Fruit fly (Drosophila melanogaster): ENCODE measurements around the gene CG10859.

Gene CG10859

dm6 chr2L:13396084-13396483 is 2.4 kb downstream of the CG10859 start, which contains the start of gene CG16957:
TSS of gene CG16957 (minus strand) at chr2L:13396184.
- TF ChIP-seq CG8478 (optimal IDR thresholded peaks at IDR 0.05) (no peak), EcR (GFP tag; optimal IDR thresholded peaks at IDR 0.05) (no peak), usp (GFP tag; optimal IDR thresholded peaks at IDR 0.05) (no peak), Dll (optimal IDR thresholded peaks at IDR 0.05) (no peak), psq (optimal IDR thresholded peaks at IDR 0.05) (no peak), pan (optimal IDR thresholded peaks at IDR 0.05) (no peak)

dm6 chr2L:13394903-13395302 is 3.6 kb downstream of the CG10859 start, which contains the start of gene RpL24:
TSS of gene RpL24 (minus strand) at chr2L:13395131.
- no peak for TF ChIP-seq EcR (GFP tag; optimal IDR thresholded peaks at IDR 0.05)
- no peak for TF ChIP-seq usp (GFP tag; optimal IDR thresholded peaks at IDR 0.05)
- no peak for TF ChIP-seq Dll (optimal IDR thresholded peaks at IDR 0.05)
- no peak for TF ChIP-seq pan (optimal IDR thresholded peaks at IDR 0.05)
- no peak for TF ChIP-seq CG8478 (optimal IDR thresholded peaks at IDR 0.05)
- no peak for TF ChIP-seq psq (optimal IDR thresholded peaks at IDR 0.05)

- TF ChIP-seq psq (optimal IDR thresholded peaks at IDR 0.05) = no peak
- TF ChIP-seq usp (GFP tag; optimal IDR thresholded peaks at IDR 0.05) = no peak
- no peak for TF ChIP-seq Dll (optimal IDR thresholded peaks at IDR 0.05)
- no peak for TF ChIP-seq pan (optimal IDR thresholded peaks at IDR 0.05)
- no peak for TF ChIP-seq EcR (GFP tag; optimal IDR thresholded peaks at IDR 0.05)
- no peak for TF ChIP-seq CG8478 (optimal IDR thresholded peaks at IDR 0.05)
These were observed 11.2 kb downstream of the CG10859 start, which contains the start of the genes Ing5 and CG7099 for dm6 chr2L:13387255-13387654. TSS of gene Ing5 (minus strand) at chr2L:13387312. TSS of gene CG7099 (plus strand) at chr2L:13387571.

dm6 chr2L:13382351-13383029 is 16.0 kb downstream of the CG10859 start, which contains the start of gene loqs:
TSS of gene loqs (plus strand) at chr2L:13382652.
- TF ChIP-seq CG8478 (optimal IDR thresholded peaks at IDR 0.05) = no peak
- no peak for TF ChIP-seq usp (GFP tag; optimal IDR thresholded peaks at IDR 0.05)
- TF ChIP-seq EcR (GFP tag; optimal IDR thresholded peaks at IDR 0.05) = no peak
- no peak for TF ChIP-seq Dll (optimal IDR thresholded peaks at IDR 0.05)
- no peak for TF ChIP-seq psq (optimal IDR thresholded peaks at IDR 0.05)

- TF ChIP-seq psq (optimal IDR thresholded peaks at IDR 0.05) (no peak), pan (optimal IDR thresholded peaks at IDR 0.05) (peak; percentile 83)
These were observed 19.9 kb downstream of the CG10859 start, which contains the start of the genes CG9302 and beta'COP for dm6 chr2L:13378488-13378964. TSS of gene CG9302 (minus strand) at chr2L:13378538. TSS of gene beta'COP (plus strand) at chr2L:13378902.

dm6 chr2L:13376086-13376485 is 22.4 kb downstream of the CG10859 start:
- TF ChIP-seq usp (GFP tag; optimal IDR thresholded peaks at IDR 0.05) (no peak), EcR (GFP tag; optimal IDR thresholded peaks at IDR 0.05) (no peak), pan (optimal IDR thresholded peaks at IDR 0.05) (no peak), CG8478 (optimal IDR thresholded peaks at IDR 0.05) (no peak), psq (optimal IDR thresholded peaks at IDR 0.05) (no peak), Dll (optimal IDR thresholded peaks at IDR 0.05) (no peak)

- no peak for TF ChIP-seq pan (optimal IDR thresholded peaks at IDR 0.05)
- no peak for TF ChIP-seq Dll (optimal IDR thresholded peaks at IDR 0.05)
- TF ChIP-seq psq (optimal IDR thresholded peaks at IDR 0.05) = no peak
- no peak for TF ChIP-seq usp (GFP tag; optimal IDR thresholded peaks at IDR 0.05)
- TF ChIP-seq EcR (GFP tag; optimal IDR thresholded peaks at IDR 0.05) = no peak
- no peak for TF ChIP-seq CG8478 (optimal IDR thresholded peaks at IDR 0.05)
These were observed 24.8 kb downstream of the CG10859 start, which contains the start of the genes Bdp1 and CG6565 for dm6 chr2L:13373435-13374242. TSS of gene Bdp1 (minus strand) at chr2L:13373890. TSS of gene CG6565 (plus strand) at chr2L:13374019.

- TF ChIP-seq usp (GFP tag; optimal IDR thresholded peaks at IDR 0.05) (no peak), pan (optimal IDR thresholded peaks at IDR 0.05) (no peak), Dll (optimal IDR thresholded peaks at IDR 0.05) (no peak), psq (optimal IDR thresholded peaks at IDR 0.05) (no peak), CG8478 (optimal IDR thresholded peaks at IDR 0.05) (no peak), EcR (GFP tag; optimal IDR thresholded peaks at IDR 0.05) (no peak)
These were observed 27.7 kb downstream of the CG10859 start, which contains the start of gene ND-B22 for dm6 chr2L:13370762-13371161. TSS of gene ND-B22 (minus strand) at chr2L:13371110.

- TF ChIP-seq Dll (optimal IDR thresholded peaks at IDR 0.05) (no peak), psq (optimal IDR thresholded peaks at IDR 0.05) (no peak), pan (optimal IDR thresholded peaks at IDR 0.05) (no peak), usp (GFP tag; optimal IDR thresholded peaks at IDR 0.05) (no peak), EcR (GFP tag; optimal IDR thresholded peaks at IDR 0.05) (no peak), CG8478 (optimal IDR thresholded peaks at IDR 0.05) (no peak)
These were observed 29.5 kb downstream of the CG10859 start, which contains the start of gene CG31855 for dm6 chr2L:13368940-13369339. TSS of gene CG31855 (plus strand) at chr2L:13369204.

- TF ChIP-seq EcR (GFP tag; optimal IDR thresholded peaks at IDR 0.05) = no peak
- no peak for TF ChIP-seq psq (optimal IDR thresholded peaks at IDR 0.05)
- no peak for TF ChIP-seq usp (GFP tag; optimal IDR thresholded peaks at IDR 0.05)
- TF ChIP-seq Dll (optimal IDR thresholded peaks at IDR 0.05) = no peak
- no peak for TF ChIP-seq CG8478 (optimal IDR thresholded peaks at IDR 0.05)
- no peak for TF ChIP-seq pan (optimal IDR thresholded peaks at IDR 0.05)
These were observed 31.1 kb downstream of the CG10859 start, which contains the start of gene Tap42 for dm6 chr2L:13367378-13367777. TSS of gene Tap42 (plus strand) at chr2L:13367617.

dm6 chr2L:13366109-13366747 is 32.2 kb downstream of the CG10859 start, which contains the start of the genes Nnp-1 and Grx3:
TSS of gene Nnp-1 (minus strand) at chr2L:13366189.
TSS of gene Grx3 (plus strand) at chr2L:13366447.
- TF ChIP-seq CG8478 (optimal IDR thresholded peaks at IDR 0.05) = no peak
- TF ChIP-seq pan (optimal IDR thresholded peaks at IDR 0.05) = no peak
- no peak for TF ChIP-seq EcR (GFP tag; optimal IDR thresholded peaks at IDR 0.05)
- TF ChIP-seq usp (GFP tag; optimal IDR thresholded peaks at IDR 0.05) = no peak
- no peak for TF ChIP-seq psq (optimal IDR thresholded peaks at IDR 0.05)
- no peak for TF ChIP-seq Dll (optimal IDR thresholded peaks at IDR 0.05)

Data from whole organism.